Worm (Caenorhabditis elegans) whole organism, mixed stage, embryonic: ENCODE results near the gene ZK381.8.

ENCODE experiments used
- M03D4.4 ChIP-seq: sonication (generic microtip); optimal IDR thresholded peaks from 2 replicates; lab custom pipeline; 2017; ENCODE audit warnings: mild to moderate bottlenecking, missing genetic modification characterization, missing compliant biosample characterization
- bed-3 ChIP-seq: fragments of 200-800 bp; sonication (Bioruptor generic); optimal IDR thresholded peaks from 3 replicates; lab custom pipeline; 2018; ENCODE audit warnings: mild to moderate bottlenecking, missing genetic modification characterization, moderate library complexity, missing compliant biosample characterization
- blmp-1 ChIP-seq: fragments of 150-350 bp; optimal IDR thresholded peaks from 2 replicates; lab custom pipeline; 2014; ENCODE audit warnings: missing biosample characterization, missing genetic modification characterization
- ceh-39 ChIP-seq: fragments of 150-350 bp; optimal IDR thresholded peaks from 2 replicates; lab custom pipeline; 2014; ENCODE audit warnings: missing biosample characterization, missing genetic modification characterization
- ceh-43 ChIP-seq: fragments of 200-800 bp; sonication (Bioruptor generic); optimal IDR thresholded peaks from 2 replicates; lab custom pipeline; 2018; ENCODE audit warnings: mild to moderate bottlenecking, missing genetic modification characterization, moderate library complexity, missing compliant biosample characterization
- ces-1 ChIP-seq: fragments of 150-350 bp; optimal IDR thresholded peaks from 2 replicates; lab custom pipeline; 2014; ENCODE audit warnings: missing biosample characterization, missing genetic modification reagents, missing genetic modification characterization
- cnd-1 ChIP-seq: fragments of 200-800 bp; sonication (Bioruptor generic); optimal IDR thresholded peaks from 2 replicates; lab custom pipeline; 2018; ENCODE audit warnings: mild to moderate bottlenecking, missing genetic modification characterization, missing compliant biosample characterization
- drap-1 ChIP-seq: fragments of 200-800 bp; sonication (Bioruptor generic); optimal IDR thresholded peaks from 3 replicates; lab custom pipeline; 2018; ENCODE audit warnings: mild to moderate bottlenecking, missing genetic modification characterization, missing compliant biosample characterization
- elt-1 ChIP-seq: sonication (generic microtip); optimal IDR thresholded peaks from 2 replicates; lab custom pipeline; 2017; ENCODE audit warnings: missing genetic modification characterization, mild to moderate bottlenecking, missing compliant biosample characterization, antibody characterized with exemption, moderate library complexity, borderline replicate concordance; ENCODE audit not compliant: insufficient read depth
- flh-1 ChIP-seq: fragments of 200-800 bp; sonication (Bioruptor generic); optimal IDR thresholded peaks from 2 replicates; lab custom pipeline; 2018; ENCODE audit warnings: mild to moderate bottlenecking, missing genetic modification characterization, moderate library complexity, missing compliant biosample characterization
- ham-2 ChIP-seq: fragments of 200-800 bp; sonication (Bioruptor generic); optimal IDR thresholded peaks from 2 replicates; lab custom pipeline; 2018; ENCODE audit warnings: mild to moderate bottlenecking, missing genetic modification characterization, missing compliant biosample characterization
- hlh-1 ChIP-seq: fragments of 150-350 bp; optimal IDR thresholded peaks from 2 replicates; lab custom pipeline; 2014; ENCODE audit warnings: missing biosample characterization, missing genetic modification reagents, missing genetic modification characterization
- lin-13 ChIP-seq: fragments of 150-350 bp; optimal IDR thresholded peaks from 2 replicates; lab custom pipeline; 2014; ENCODE audit warnings: missing biosample characterization, missing genetic modification characterization
- lin-32 ChIP-seq: fragments of 200-800 bp; sonication (Bioruptor generic); optimal IDR thresholded peaks from 2 replicates; lab custom pipeline; 2018; ENCODE audit warnings: mild to moderate bottlenecking, missing genetic modification characterization, missing compliant biosample characterization
- lsy-2 ChIP-seq: fragments of 150-350 bp; optimal IDR thresholded peaks from 2 replicates; lab custom pipeline; 2014; ENCODE audit warnings: missing biosample characterization, missing genetic modification characterization
- mab-5 ChIP-seq: fragments of 150-350 bp; optimal IDR thresholded peaks from 2 replicates; lab custom pipeline; 2014; ENCODE audit warnings: missing biosample characterization, missing genetic modification characterization
- mep-1 ChIP-seq: fragments of 150-350 bp; optimal IDR thresholded peaks from 2 replicates; lab custom pipeline; 2017; ENCODE audit warnings: missing biosample characterization, missing genetic modification reagents, missing genetic modification characterization, inconsistent platforms
- mls-2 ChIP-seq: sonication (generic microtip); optimal IDR thresholded peaks from 2 replicates; lab custom pipeline; 2016; ENCODE audit warnings: mild to moderate bottlenecking, missing genetic modification characterization, moderate library complexity, missing compliant biosample characterization
- nhr-237 ChIP-seq: fragments of 150-350 bp; optimal IDR thresholded peaks from 2 replicates; lab custom pipeline; 2014; ENCODE audit warnings: missing biosample characterization, missing genetic modification characterization
- nhr-76 ChIP-seq: sonication (generic microtip); optimal IDR thresholded peaks from 2 replicates; lab custom pipeline; 2017; ENCODE audit warnings: missing biosample characterization, missing genetic modification characterization
- pha-4 ChIP-seq: fragments of 150-350 bp; optimal IDR thresholded peaks from 2 replicates; lab custom pipeline; 2018; ENCODE audit warnings: missing biosample characterization, missing genetic modification reagents, missing genetic modification characterization
- sem-2 ChIP-seq: fragments of 200-800 bp; sonication (Bioruptor generic); optimal IDR thresholded peaks from 2 replicates; lab custom pipeline; 2018; ENCODE audit warnings: mild to moderate bottlenecking, missing genetic modification characterization, missing compliant biosample characterization
- sptf-1 ChIP-seq: sonication (generic microtip); optimal IDR thresholded peaks from 2 replicates; lab custom pipeline; 2017; ENCODE audit warnings: mild to moderate bottlenecking, missing genetic modification characterization, moderate library complexity, missing compliant biosample characterization
- tbx-8 ChIP-seq: fragments of 200-800 bp; sonication (Bioruptor generic); optimal IDR thresholded peaks from 2 replicates; lab custom pipeline; 2018; ENCODE audit warnings: mild to moderate bottlenecking, missing genetic modification characterization, moderate library complexity, missing compliant biosample characterization
- unc-120 ChIP-seq: sonication (generic microtip); optimal IDR thresholded peaks from 2 replicates; lab custom pipeline; 2017; ENCODE audit warnings: missing genetic modification characterization, missing compliant biosample characterization; ENCODE audit not compliant: poor library complexity, severe bottlenecking
- unc-62 ChIP-seq: fragments of 150-350 bp; optimal IDR thresholded peaks from 2 replicates; lab custom pipeline; 2014; ENCODE audit warnings: missing biosample characterization, missing genetic modification reagents, missing genetic modification characterization
- zip-8 ChIP-seq: fragments of 150-350 bp; optimal IDR thresholded peaks from 2 replicates; lab custom pipeline; 2014; ENCODE audit warnings: missing biosample characterization, missing genetic modification characterization
- ztf-11 ChIP-seq: fragments of 150-350 bp; optimal IDR thresholded peaks from 2 replicates; lab custom pipeline; 2014; ENCODE audit warnings: missing biosample characterization, missing genetic modification characterization

The ZK381.8 gene

DNA sequence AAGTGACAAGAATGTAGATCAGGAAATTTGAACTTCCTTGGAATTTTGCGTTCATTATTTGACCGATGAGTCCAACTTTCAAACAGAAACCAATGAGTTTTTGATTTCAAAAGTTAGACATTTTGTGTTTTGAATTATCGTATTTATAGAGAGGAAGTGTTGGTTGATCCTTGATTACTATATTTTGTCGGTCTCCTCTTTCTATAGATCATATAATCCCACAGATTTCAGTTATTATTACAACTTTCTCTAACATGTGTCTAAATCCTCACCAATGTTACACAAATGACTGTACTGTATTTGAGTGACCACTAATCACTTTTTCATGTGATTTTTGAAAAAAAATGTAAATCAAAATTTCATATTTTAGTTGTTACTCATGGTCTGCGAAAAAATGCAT lies 5.7 kb downstream of the ZK381.8 start, which contains the start of gene B0478.3:
Gene B0478.3, minus strand, starts transcription at position 101 of the 400 bp plus-strand sequence.
- TF ChIP-seq mab-5 (tag; lab: Kevin White, UChicago): no peak
- TF ChIP-seq ceh-39 (tag; lab: Kevin White, UChicago): no peak
- TF ChIP-seq cnd-1: no peak
- no peak for TF ChIP-seq nhr-76 (tag; lab: Kevin White, UChicago)
- no peak for TF ChIP-seq ces-1
- no peak for TF ChIP-seq tbx-8 (GFP tag; lab: Kevin White, UChicago)

DNA sequence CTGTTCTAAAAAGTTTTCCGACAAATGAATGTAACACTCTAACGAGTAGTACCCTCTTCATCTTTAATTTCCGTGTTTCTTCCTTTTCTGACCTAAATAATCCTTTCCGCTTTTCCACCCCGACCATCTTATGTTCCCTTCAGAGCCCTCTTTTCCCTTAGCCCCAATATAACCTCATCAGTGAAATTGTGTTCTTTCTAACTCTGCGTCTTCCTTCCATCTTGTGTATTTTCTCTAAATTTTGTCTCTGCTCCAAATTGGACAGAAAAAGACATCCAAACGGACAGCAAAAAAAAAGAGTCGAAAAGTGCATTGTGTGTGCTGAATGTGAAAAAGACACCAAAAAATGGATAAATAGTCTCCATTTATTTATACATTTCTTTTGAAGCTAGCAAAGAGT lies 10.7 kb downstream of the ZK381.8 start:
- peak; percentile 98 for TF ChIP-seq ces-1
- no peak for TF ChIP-seq ztf-11 (tag; lab: Kevin White, UChicago)

DNA sequence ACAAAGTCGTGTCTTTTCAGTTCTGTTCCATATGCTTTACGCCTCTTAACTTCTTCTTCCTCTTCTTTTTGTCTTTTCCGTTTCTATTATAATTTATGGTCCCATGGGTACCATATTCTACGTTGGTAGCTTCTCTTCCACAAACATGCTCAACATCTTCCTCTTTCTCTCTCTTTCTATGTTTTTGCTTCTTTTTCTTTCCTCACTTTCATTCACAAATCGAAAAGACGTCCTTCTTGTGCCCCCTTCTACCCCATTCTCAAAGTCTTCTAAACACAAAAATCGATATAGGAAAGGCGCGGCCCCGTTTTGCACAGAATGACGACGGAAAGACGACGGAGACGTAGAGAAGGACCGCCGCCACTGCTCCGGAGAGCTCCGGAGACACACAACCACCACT lies 11.5 kb downstream of the ZK381.8 start:
- TF ChIP-seq mls-2 (tag; lab: Kevin White, UChicago) (peak; percentile 11), nhr-76 (tag; lab: Kevin White, UChicago) (no peak), lsy-2 (tag; lab: Kevin White, UChicago) (no peak), ces-1 (peak; percentile 37), M03D4.4 (tag; lab: Kevin White, UChicago) (no peak)

DNA sequence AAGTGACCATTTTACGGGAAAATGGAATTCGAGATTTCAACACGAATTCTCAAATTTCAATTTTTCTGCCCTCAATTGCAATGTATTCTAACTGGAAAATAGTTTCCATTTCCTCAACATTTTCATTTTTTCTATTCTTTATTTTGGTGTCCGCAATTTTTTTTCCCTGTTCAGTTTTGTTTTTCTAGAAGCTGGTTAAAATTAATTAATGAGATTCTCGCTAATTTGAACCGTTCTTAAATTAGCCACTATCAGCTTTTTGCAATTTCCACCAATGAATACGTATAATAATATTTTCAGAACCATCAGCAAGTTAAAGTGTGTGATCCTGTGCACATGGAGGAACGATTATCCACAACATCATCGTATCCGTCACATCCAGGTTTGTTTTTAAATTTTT lies 12.8 kb downstream of the ZK381.8 start, which contains the start of gene jnk-1:
Gene jnk-1, plus strand, starts transcription at position 301 of the 400 bp plus-strand sequence.
- TF ChIP-seq flh-1 (GFP tag; lab: Kevin White, UChicago) (no peak), mep-1 (tag; lab: Kevin White, UChicago) (no peak)

DNA sequence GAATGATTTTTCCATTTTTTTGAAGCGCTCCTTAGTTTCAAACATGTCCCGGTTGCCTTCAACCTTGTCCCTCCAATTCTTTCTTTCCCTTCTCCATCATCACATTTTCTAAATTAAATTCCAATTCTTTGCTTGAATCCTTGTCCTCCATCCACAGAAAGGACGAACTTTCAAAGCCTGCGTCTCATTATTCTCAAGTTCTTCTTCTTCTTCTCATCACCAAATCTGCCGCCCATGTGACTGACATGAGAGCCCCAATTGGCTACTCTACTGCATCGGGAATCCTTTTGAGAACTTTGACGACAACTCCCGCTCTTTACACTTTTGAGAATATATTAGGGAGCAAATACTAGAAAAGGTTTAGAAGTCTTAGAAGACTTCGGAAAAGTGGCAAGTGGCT lies 13.5 kb downstream of the ZK381.8 start:
- TF ChIP-seq ces-1: peak; percentile 96
- no peak for TF ChIP-seq ceh-43

DNA sequence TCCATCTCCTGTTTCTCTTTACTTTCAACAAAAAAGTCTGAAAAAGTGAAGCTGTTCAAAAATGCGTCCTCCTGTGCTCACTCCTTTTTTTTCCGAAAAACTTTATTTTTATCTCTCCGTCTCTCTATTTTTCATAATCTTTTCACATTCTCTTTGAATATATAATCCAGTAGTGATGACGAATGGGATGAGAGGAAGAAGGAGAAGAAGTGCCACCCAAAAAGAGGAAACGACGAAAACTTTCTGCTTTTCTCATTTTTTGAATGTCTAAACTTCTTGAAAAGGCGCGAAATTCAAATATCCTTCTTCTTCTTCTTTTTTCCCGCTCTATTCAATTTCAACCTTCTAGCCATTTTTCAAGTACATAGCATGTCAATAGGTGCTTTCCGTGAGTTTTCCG lies 15.5 kb downstream of the ZK381.8 start:
- TF ChIP-seq ham-2 (GFP tag; lab: Kevin White, UChicago) (no peak), ces-1 (peak; percentile 4)

DNA sequence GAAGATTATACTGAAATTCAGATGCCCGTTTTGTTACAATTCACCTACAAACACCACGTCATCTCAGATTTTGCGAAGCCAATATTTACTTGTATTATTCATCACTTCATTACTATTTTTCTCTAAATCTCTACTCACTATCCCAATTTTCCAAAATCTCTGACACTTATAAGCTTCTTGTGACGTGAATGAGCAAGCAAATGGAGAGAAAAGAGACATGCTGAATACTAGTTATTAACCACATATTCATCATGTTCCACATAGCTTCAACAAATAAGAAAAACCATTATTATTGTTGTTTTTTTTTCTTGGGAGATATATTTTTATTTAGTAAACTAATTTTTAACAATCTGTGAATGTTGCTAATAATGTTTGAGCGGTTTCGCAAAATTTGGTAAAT lies 18.9 kb downstream of the ZK381.8 start:
- TF ChIP-seq mab-5 (tag; lab: Kevin White, UChicago) (no peak), ces-1 (peak; percentile 8)

DNA sequence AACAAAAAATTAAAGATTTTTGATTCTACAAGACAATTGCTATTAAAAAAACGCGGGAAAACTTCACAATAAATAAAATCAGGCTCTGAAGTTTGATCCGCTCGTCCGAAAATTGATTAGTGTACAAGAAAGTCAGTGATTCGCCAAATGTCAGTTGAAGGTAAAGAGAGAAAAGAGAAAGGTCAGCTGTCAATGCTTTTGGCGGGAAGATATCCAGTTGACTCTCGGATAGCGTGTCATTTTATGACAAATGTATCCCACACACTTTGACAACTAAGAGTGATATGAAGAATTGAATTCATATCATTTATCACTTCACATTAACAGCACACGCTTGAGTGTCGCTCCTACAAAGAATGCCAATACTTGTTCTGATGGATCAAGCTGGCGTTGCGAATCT lies 23.3 kb downstream of the ZK381.8 start:
- TF ChIP-seq unc-62 (GFP tag; lab: Kevin White, UChicago): peak; percentile 95
- TF ChIP-seq lin-32 (GFP tag; lab: Kevin White, UChicago): no peak
- peak; percentile 27 for TF ChIP-seq unc-120 (tag; lab: Kevin White, UChicago)
- TF ChIP-seq hlh-1 (tag; lab: Kevin White, UChicago): peak; percentile 92

DNA sequence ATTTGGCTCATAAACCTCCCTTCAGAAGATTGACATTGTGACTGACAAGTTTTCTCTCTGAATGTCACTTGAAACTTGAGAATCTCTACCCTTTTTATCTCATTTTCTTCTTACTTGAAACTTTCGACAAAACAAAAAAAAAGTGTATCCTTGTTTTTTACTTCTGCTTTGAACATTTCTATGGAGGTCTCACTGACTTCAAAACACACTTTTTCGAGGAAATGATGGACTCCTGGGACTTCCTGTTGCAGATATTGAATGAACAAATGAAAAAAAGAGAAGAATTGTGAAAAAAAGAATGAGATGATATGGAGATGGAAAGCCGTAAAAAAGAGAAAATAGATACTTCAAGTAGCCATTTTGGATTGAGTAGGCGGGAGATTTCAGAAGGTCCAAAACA lies 29.1 kb downstream of the ZK381.8 start:
- TF ChIP-seq cnd-1 (no peak), ceh-43 (no peak), unc-120 (tag; lab: Kevin White, UChicago) (no peak), lin-13 (no peak), pha-4 (tag; lab: Kevin White, UChicago) (no peak), blmp-1 (tag; lab: Kevin White, UChicago) (no peak), sptf-1 (no peak), nhr-237 (tag; lab: Kevin White, UChicago) (no peak), M03D4.4 (tag; lab: Kevin White, UChicago) (no peak), mls-2 (tag; lab: Kevin White, UChicago) (no peak)

DNA sequence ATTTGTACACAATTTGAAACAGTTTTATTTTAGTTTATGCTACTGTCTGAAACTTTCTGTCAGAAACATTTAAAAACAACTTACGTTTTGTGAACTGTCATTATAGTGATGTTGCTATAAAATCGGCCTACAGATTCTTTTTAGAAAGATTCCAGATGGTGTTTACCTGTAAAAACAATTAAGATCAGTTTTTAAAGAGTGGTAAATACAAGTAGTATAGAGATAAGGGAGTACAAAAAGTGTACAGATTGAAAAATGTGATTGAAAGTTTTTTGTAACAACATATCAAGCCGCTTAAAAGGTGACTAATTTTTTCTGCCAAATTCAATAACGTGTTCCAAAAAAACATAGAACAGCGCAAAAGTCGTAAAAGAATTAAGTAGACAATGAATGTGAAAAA lies 32.6 kb downstream of the ZK381.8 start, which contains the start of gene npr-12:
Gene npr-12, minus strand, starts transcription at position 101 of the 400 bp plus-strand sequence.
- no peak for TF ChIP-seq bed-3 (GFP tag; lab: Kevin White, UChicago)
- no peak for TF ChIP-seq lin-32 (GFP tag; lab: Kevin White, UChicago)
- TF ChIP-seq sem-2 (GFP tag; lab: Kevin White, UChicago): no peak
- TF ChIP-seq ceh-39 (tag; lab: Kevin White, UChicago): no peak
- TF ChIP-seq drap-1 (GFP tag; lab: Kevin White, UChicago): no peak
- no peak for TF ChIP-seq elt-1
- TF ChIP-seq hlh-1 (tag; lab: Kevin White, UChicago): no peak
- TF ChIP-seq mab-5 (tag; lab: Kevin White, UChicago): no peak
- TF ChIP-seq nhr-76 (tag; lab: Kevin White, UChicago): no peak
- no peak for TF ChIP-seq mls-2 (tag; lab: Kevin White, UChicago)
- TF ChIP-seq zip-8 (tag; lab: Kevin White, UChicago): no peak
